Fruit fly (Drosophila melanogaster): Measurements from ENCODE around the gene Elp1.

dm6 chr3R:11684316-11684715 lies 33.5 kb downstream of the Elp1 start, which contains the start of gene CG6830:
- TF ChIP-seq crc (GFP tag; optimal IDR thresholded peaks at IDR 0.05) (no peak), sd (tag; optimal IDR thresholded peaks at IDR 0.05) (no peak), MBD-R2 (GFP tag; IDR thresholded peaks at IDR 0.05) (no peak)
